Worm (Caenorhabditis elegans): ENCODE results near the gene T25B9.9.

ce11 chrIV:10799354-10799753 is 29.9 kb downstream of the T25B9.9 start, which contains the start of gene zipt-2.1:
- TF ChIP-seq ztf-11 (tag; optimal IDR thresholded peaks at IDR 0.05) (no peak), nhr-237 (tag; optimal IDR thresholded peaks at IDR 0.05) (no peak), ces-1 (GFP tag; optimal IDR thresholded peaks at IDR 0.05) (no peak), nhr-25 (tag; optimal IDR thresholded peaks at IDR 0.05; ENCODE audit: borderline replicate concordance, insufficient read depth) (no peak)
